Worm (Caenorhabditis elegans) whole organism, L4/young adult: Measurements from ENCODE around the gene txt-3.

Experiments
- dao-5 ChIP-seq: sonication (generic microtip); optimal IDR thresholded peaks from 2 replicates; lab custom pipeline; 2016; ENCODE audit warnings: missing genotype, missing genetic modification characterization, moderate library complexity, missing compliant biosample characterization
- him-1 ChIP-seq: sonication (generic microtip); optimal IDR thresholded peaks from 2 replicates; lab custom pipeline; 2016; ENCODE audit warnings: missing genotype, missing genetic modification reagents, missing genetic modification characterization, missing compliant biosample characterization

DNA sequence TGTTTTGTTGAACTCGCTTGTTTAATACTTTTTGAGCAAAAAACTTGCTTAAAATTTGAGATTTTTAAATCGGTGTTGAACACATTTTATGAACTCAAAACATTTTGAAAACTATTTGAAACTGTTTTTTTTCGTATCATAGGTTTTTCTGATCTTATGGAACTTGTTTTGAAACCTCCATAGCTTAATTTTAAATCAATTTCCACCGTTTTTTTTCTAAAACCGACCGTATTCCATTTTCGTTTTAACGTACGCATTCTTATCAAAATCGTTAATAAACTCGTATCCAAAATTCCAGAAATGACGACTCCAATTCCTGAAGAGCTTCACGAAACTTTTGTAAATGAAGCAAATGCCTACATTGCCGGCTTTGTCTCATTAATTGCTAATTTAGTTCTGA lies 44.6 kb downstream of the txt-3 start, which contains the start of gene srm-2:
- TF ChIP-seq him-1 (tag; lab: Kevin White, UChicago), result no peak
- TF ChIP-seq dao-5 (tag; lab: Kevin White, UChicago), result no peak
